Worm (Caenorhabditis elegans) whole organism, L4 larva: Measurements from ENCODE around the gene sup-35.
A peak's percentile ranks its signal among the peaks of the same experiment; 100 is the strongest.

Experiments used
- Y105C5A.15 ChIP-seq: fragments of 200-800 bp; sonication (Bioruptor generic); IDR thresholded peaks from 2 replicates; pipeline ENCODE4 v1.3.6; 2022; ENCODE audit warnings: missing genetic modification characterization, missing compliant biosample characterization
- Y75B8A.6 ChIP-seq: fragments of 200-800 bp; sonication (Bioruptor generic); IDR thresholded peaks from 2 replicates; pipeline ENCODE4 v1.3.6; 2022; ENCODE audit warnings: missing genetic modification reagents, missing genetic modification characterization, missing compliant biosample characterization
- ZK337.2 ChIP-seq: fragments of 200-800 bp; sonication (Bioruptor generic); IDR thresholded peaks from 2 replicates; pipeline ENCODE4 v1.3.6; 2022; ENCODE audit warnings: missing genetic modification reagents, missing genetic modification characterization, missing compliant biosample characterization
- ZK546.5 ChIP-seq, 2 experiments: sonication (generic microtip); optimal IDR thresholded peaks; 2 replicates each; lab custom pipeline; 2017; ENCODE audit warnings: missing biosample characterization in 2 of 2, missing genetic modification characterization in 2 of 2
- aha-1 ChIP-seq: fragments of 150-350 bp; peaks from one replicate; lab custom pipeline; 2014; ENCODE audit warnings: missing biosample characterization, missing genetic modification characterization
- aly-2 ChIP-seq: sonication (generic microtip); optimal IDR thresholded peaks from 2 replicates; lab custom pipeline; 2018; ENCODE audit warnings: missing biosample characterization, missing genetic modification characterization
- ama-1 ChIP-seq: fragments of 150-350 bp; optimal IDR thresholded peaks from 2 replicates; lab custom pipeline; 2014; ENCODE audit warnings: inconsistent platforms, mixed read lengths
- ceh-28 ChIP-seq: fragments of 150-350 bp; optimal IDR thresholded peaks from 2 replicates; lab custom pipeline; 2014; ENCODE audit warnings: missing biosample characterization, missing genetic modification reagents, missing genetic modification characterization
- ceh-44 ChIP-seq: fragments of 200-800 bp; sonication (Bioruptor generic); IDR thresholded peaks from 2 replicates; pipeline ENCODE4 v1.3.6; 2022; ENCODE audit warnings: missing genetic modification reagents, missing genetic modification characterization, missing compliant biosample characterization
- cey-2 ChIP-seq: sonication (generic microtip); optimal IDR thresholded peaks from 3 replicates; lab custom pipeline; 2017; ENCODE audit warnings: missing genetic modification characterization, mild to moderate bottlenecking, missing compliant biosample characterization, antibody characterized with exemption, borderline replicate concordance; ENCODE audit not compliant: insufficient read depth
- daf-12 ChIP-seq: fragments of 150-350 bp; optimal IDR thresholded peaks from 2 replicates; lab custom pipeline; 2014; ENCODE audit warnings: missing biosample characterization, missing genetic modification reagents, missing genetic modification characterization
- daf-16 ChIP-seq, 3 experiments: sonication (generic microtip); optimal IDR thresholded peaks; 2 replicates each; lab custom pipeline; 2016 to 2017; ENCODE audit warnings: missing genetic modification characterization in 3 of 3, missing genetic modification reagents in 3 of 3, mild to moderate bottlenecking in 2 of 3, missing compliant biosample characterization in 2 of 3, missing biosample characterization in 1 of 3, moderate library complexity in 1 of 3
- daf-8 ChIP-seq: fragments of 200-800 bp; sonication (Bioruptor generic); IDR thresholded peaks from 2 replicates; pipeline ENCODE4 v1.3.6; 2022; ENCODE audit warnings: missing genetic modification characterization, missing compliant biosample characterization
- egl-27 ChIP-seq: sonication (generic microtip); optimal IDR thresholded peaks from 3 replicates; lab custom pipeline; 2017; ENCODE audit warnings: missing biosample characterization, missing genetic modification reagents, missing genetic modification characterization
- egl-43 ChIP-seq: fragments of 200-800 bp; sonication (Bioruptor generic); IDR thresholded peaks from 2 replicates; pipeline ENCODE4 v1.3.6; 2022; ENCODE audit warnings: missing genetic modification reagents, missing genetic modification characterization, missing compliant biosample characterization
- fos-1 ChIP-seq: fragments of 150-350 bp; optimal IDR thresholded peaks from 2 replicates; lab custom pipeline; 2014; ENCODE audit warnings: missing biosample characterization, missing genetic modification characterization
- lim-7 ChIP-seq: fragments of 200-800 bp; sonication (Bioruptor generic); IDR thresholded peaks from 2 replicates; pipeline ENCODE4 v1.3.6; 2022; ENCODE audit warnings: missing genetic modification characterization, missing compliant biosample characterization
- lin-38 ChIP-seq: fragments of 200-800 bp; sonication (Bioruptor generic); IDR thresholded peaks from 2 replicates; pipeline ENCODE4 v1.3.6; 2022; ENCODE audit warnings: missing genetic modification reagents, missing genetic modification characterization, missing compliant biosample characterization
- lir-3 ChIP-seq: sonication (generic microtip); optimal IDR thresholded peaks from 2 replicates; lab custom pipeline; 2016; ENCODE audit warnings: mild to moderate bottlenecking, missing genetic modification characterization, missing compliant biosample characterization
- mdl-1 ChIP-seq, 2 experiments: fragments of 150-350 bp in 1 of 2; sonication (generic microtip) in 1 of 2; optimal IDR thresholded peaks; 2 replicates each; lab custom pipeline; 2014 to 2017; ENCODE audit warnings: missing biosample characterization in 2 of 2, missing genetic modification characterization in 2 of 2
- mep-1 ChIP-seq: fragments of 150-350 bp; sonication (generic microtip); optimal IDR thresholded peaks from 3 replicates; lab custom pipeline; 2014; ENCODE audit warnings: missing biosample characterization, missing genetic modification characterization
- nhr-10 ChIP-seq: fragments of 150-350 bp; optimal IDR thresholded peaks from 2 replicates; lab custom pipeline; 2014; ENCODE audit warnings: missing biosample characterization, missing genetic modification characterization
- nhr-237 ChIP-seq: sonication (generic microtip); optimal IDR thresholded peaks from 2 replicates; lab custom pipeline; 2017; ENCODE audit warnings: missing biosample characterization, missing genetic modification characterization
- nhr-42 ChIP-seq: fragments of 200-800 bp; sonication (Bioruptor generic); IDR thresholded peaks from 2 replicates; pipeline ENCODE4 v1.3.6; 2022; ENCODE audit warnings: missing genetic modification characterization, missing compliant biosample characterization
- php-3 ChIP-seq: fragments of 200-800 bp; sonication (Bioruptor generic); IDR thresholded peaks from 2 replicates; pipeline ENCODE4 v1.3.6; 2022; ENCODE audit warnings: missing genetic modification reagents, missing genetic modification characterization, missing compliant biosample characterization
- saeg-2 ChIP-seq: fragments of 200-800 bp; sonication (Bioruptor generic); IDR thresholded peaks from 2 replicates; pipeline ENCODE4 v1.3.6; 2022; ENCODE audit warnings: missing genetic modification reagents, missing genetic modification characterization, missing compliant biosample characterization
- snpc-4 ChIP-seq: fragments of 150-350 bp; optimal IDR thresholded peaks from 2 replicates; lab custom pipeline; 2014; ENCODE audit warnings: missing biosample characterization, missing genetic modification characterization
- unc-39 ChIP-seq: sonication (generic microtip); optimal IDR thresholded peaks from 2 replicates; lab custom pipeline; 2017; ENCODE audit warnings: missing biosample characterization, missing genetic modification characterization
- zfp-2 ChIP-seq: sonication (generic microtip); optimal IDR thresholded peaks from 2 replicates; lab custom pipeline; 2016; ENCODE audit warnings: mild to moderate bottlenecking, missing genetic modification characterization, missing compliant biosample characterization

Gene sup-35

DNA sequence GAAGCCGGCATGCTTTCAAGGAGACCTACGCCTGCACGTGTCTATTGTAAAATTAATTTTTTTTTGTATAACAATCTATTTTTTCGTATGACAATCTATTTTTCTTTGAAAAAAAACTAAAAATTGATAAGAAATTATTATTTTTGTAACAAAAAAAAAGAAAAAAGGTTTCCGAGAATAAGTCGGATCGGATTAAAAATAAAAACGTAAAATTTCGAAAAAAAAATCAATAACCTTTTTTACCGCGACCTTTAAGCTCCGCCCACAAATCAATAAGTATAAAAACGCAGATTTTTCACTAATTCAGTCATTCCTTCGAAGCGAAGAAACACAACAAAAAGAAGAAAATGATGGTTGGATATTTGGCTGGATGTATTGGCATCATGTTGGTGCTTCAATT, 39.6 kb downstream of the sup-35 start, which contains the start of gene W09D6.4:
TSS of gene W09D6.4 (plus strand) at position 301 of the 400 bp plus-strand sequence.
- no peak for TF ChIP-seq ama-1 (lab: Kevin White, UChicago)
- no peak for TF ChIP-seq snpc-4
- no peak for TF ChIP-seq fos-1 (tag; lab: Kevin White, UChicago)
- TF ChIP-seq lir-3 (tag; lab: Kevin White, UChicago) = no peak
- no peak for TF ChIP-seq saeg-2 (GFP tag; lab: Robert Waterston, UW)
- TF ChIP-seq, all 104 proteins: peak for 0

DNA sequence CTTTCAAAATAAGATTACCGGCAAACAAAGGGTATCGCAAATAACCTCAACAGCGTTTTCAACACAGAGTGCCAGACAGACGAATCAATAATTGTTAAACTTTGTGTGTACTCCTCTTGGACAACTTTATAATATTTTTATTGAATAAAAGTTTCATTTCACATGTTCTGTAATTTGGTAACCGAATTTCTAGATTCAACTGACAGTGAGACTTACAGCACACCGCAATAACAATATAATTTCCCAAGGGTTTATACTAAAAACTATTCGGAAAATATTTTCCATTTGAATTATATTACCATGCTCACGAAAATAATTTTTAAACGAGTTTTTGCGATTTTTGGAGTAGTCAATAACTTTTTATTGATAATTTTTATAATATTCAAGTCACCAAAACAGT, 41.6 kb downstream of the sup-35 start, which contains the start of gene str-246:
TSS of gene str-246 (plus strand) at position 301 of the 400 bp plus-strand sequence.
- TF ChIP-seq mep-1 (tag; lab: Kevin White, UChicago) (no peak), egl-27 (no peak), nhr-10 (tag; lab: Kevin White, UChicago) (no peak), php-3 (GFP tag; lab: Robert Waterston, UW) (no peak)
- TF ChIP-seq, all 104 proteins: peak for 0

DNA sequence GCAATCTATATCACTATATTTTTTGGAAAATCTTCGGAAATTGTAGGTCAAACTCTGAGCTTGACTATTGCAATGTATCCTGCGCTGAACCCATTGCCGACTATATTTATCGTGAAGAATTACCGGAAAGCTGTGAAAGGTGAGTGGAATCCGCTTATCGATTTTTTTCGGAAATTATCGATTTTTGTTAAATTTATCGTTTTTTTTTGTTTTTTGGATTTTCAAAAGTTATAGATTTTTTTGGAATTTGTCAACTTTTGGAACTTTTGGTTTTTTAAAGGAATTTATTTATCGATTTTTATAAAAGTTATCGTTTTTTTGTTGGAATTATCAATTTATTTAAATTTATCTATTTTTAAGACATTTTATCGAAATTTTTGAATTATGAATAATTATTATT, 42.3 kb downstream of the sup-35 start:
- TF ChIP-seq unc-39 (tag; lab: Kevin White, UChicago) (no peak), ceh-28 (tag; lab: Kevin White, UChicago) (peak; percentile 65), aha-1 (peak; percentile 57)

DNA sequence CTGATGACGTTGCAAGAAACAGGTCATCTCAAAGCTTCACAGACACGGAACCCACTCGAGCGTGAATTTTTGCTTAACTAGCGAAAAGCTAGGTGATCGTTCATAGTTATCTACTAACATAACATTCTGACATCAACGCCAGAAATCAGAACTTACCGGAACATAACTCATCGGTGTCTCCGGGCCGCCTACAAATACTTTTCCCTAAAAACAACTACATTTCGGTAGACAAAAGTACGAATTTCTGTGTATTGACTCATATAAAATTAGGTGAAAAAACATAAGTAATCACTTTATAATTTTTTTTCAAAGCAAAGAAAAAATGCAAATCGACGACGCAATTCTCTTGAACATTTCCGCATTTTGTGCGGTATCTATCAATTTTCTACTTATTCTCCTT, 44.8 kb downstream of the sup-35 start, which contains the start of gene str-261:
TSS of gene str-261 (plus strand) at position 301 of the 400 bp plus-strand sequence.
- TF ChIP-seq unc-39 (tag; lab: Kevin White, UChicago) = no peak
- no peak for TF ChIP-seq zfp-2 (tag; lab: Kevin White, UChicago)
- TF ChIP-seq aha-1 = peak; percentile 16

DNA sequence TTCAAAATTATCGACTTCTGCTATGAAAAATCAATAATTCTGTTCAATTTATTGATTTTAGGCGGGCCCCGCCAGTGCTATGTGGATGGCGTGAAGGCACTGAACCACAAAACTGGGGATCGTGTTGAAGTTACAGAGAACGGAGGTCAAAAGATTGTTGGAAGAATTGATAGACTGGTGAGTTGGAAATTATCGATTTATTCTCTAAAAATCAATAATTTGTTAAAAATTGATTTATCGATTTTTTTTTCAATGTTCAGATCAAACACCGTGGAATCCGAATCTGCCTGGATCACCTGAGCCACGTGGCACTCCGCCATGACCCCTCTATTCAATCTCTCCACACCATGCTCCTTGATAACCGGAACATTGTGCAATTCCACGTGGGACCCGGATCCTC, 48.8 kb downstream of the sup-35 start:
- TF ChIP-seq ZK546.5 (tag; optimal IDR thresholded peaks at IDR 0.05; lab: Kevin White, UChicago) (no peak), ceh-28 (tag; lab: Kevin White, UChicago) (peak; percentile 93)

DNA sequence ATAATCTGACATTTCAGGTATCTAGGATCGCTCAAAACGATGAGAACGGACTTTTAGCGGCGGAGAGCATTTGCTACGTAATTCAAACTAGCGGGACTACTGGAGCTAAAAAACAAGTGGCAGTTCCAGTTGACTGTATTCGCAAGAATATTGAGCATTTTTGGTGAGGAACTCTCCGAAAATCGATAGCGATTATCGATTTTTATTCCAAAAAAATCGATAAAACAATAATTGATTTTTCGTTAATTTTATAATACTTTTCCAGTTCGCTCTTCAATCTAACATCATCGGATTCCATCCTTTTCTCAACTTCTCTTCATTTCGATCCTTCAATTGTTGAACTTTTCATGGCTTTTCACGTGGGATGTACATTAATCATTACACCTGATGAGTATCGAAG, 49.8 kb downstream of the sup-35 start:
- TF ChIP-seq ceh-28 (tag; lab: Kevin White, UChicago) = peak; percentile 92
- TF ChIP-seq Y75B8A.6 (GFP tag; lab: Robert Waterston, UW) = no peak
- TF ChIP-seq, all 104 proteins: peak for 1

DNA sequence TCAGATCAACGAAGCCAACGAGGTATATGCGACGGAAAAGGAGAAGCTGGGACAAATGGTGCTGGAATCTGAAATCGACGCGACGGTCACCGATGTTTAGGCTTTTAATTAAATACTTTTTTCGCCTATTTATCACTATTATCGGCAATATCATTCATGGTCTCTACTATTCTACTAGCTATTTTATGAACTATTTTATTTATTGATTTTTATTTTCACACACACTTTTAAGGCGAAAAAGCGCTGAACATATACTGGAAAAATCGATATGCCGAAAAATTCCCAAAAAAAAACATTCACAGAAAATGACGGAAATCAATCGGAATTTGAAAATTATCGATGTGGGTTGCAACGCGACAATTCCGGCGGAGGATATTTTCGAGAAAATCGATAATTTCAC, 50.5 kb downstream of the sup-35 start, which contains the start of gene W09D6.1:
TSS of gene W09D6.1 (plus strand) at position 301 of the 400 bp plus-strand sequence.
- TF ChIP-seq nhr-42 (GFP tag; lab: Robert Waterston, UW) (no peak), aly-2 (tag; lab: Kevin White, UChicago) (no peak), daf-12 (tag; lab: Kevin White, UChicago) (no peak), daf-8 (GFP tag; lab: Robert Waterston, UW) (no peak), lin-38 (GFP tag; lab: Robert Waterston, UW) (no peak), nhr-237 (no peak), ZK337.2 (GFP tag; lab: Robert Waterston, UW) (no peak), mdl-1 (tag; optimal IDR thresholded peaks at IDR 0.05; lab: Kevin White, UChicago) (no peak), lim-7 (GFP tag; lab: Robert Waterston, UW) (no peak), daf-16 (GFP tag; optimal IDR thresholded peaks at IDR 0.05; lab: Kevin White, UChicago) (no peak), daf-16 (tag; optimal IDR thresholded peaks at IDR 0.05; lab: Kevin White, UChicago) (no peak), egl-43 (GFP tag; lab: Robert Waterston, UW) (no peak), Y105C5A.15 (GFP tag; lab: Robert Waterston, UW) (no peak), ceh-44 (GFP tag; lab: Robert Waterston, UW) (no peak), cey-2 (no peak)
